Fruit fly (Drosophila melanogaster) whole organism, adult: Measurements from ENCODE around the gene Nubp1.

Experiments used
- CG5204 ChIP-seq: fragments of 200-800 bp; sonication (Bioruptor generic); optimal IDR thresholded peaks from 2 replicates; lab custom pipeline; 2016; ENCODE audit warnings: missing biosample characterization, missing genetic modification characterization
- Crg-1 ChIP-seq: fragments of 200-800 bp; sonication (Bioruptor generic); optimal IDR thresholded peaks from 2 replicates; lab custom pipeline; 2016; ENCODE audit warnings: missing biosample characterization, missing genetic modification characterization
- pad ChIP-seq: fragments of 200-800 bp; sonication (Bioruptor generic); optimal IDR thresholded peaks from 3 replicates; lab custom pipeline; 2017; ENCODE audit warnings: missing biosample characterization, missing genetic modification characterization, mild to moderate bottlenecking, moderate library complexity, missing genetic modification reagents
- toe ChIP-seq: fragments of 200-800 bp; sonication (Bioruptor generic); optimal IDR thresholded peaks from 2 replicates; lab custom pipeline; 2016; ENCODE audit warnings: missing biosample characterization, missing genetic modification characterization

- TF ChIP-seq Crg-1 (GFP tag; lab: Kevin White, UChicago) (no peak), CG5204 (GFP tag; lab: Kevin White, UChicago) (no peak), pad (GFP tag; lab: Kevin White, UChicago) (no peak), toe (GFP tag; lab: Kevin White, UChicago) (no peak)
These were observed 20.0 kb downstream of the Nubp1 start for dm6 chr2L:16752340-16752739.
